Worm (Caenorhabditis elegans) whole organism, mixed stage, embryonic: ENCODE data around the gene sdz-32.

Experiments
- M03D4.4 ChIP-seq: sonication (generic microtip); optimal IDR thresholded peaks from 2 replicates; lab custom pipeline; 2017; ENCODE audit warnings: mild to moderate bottlenecking, missing genetic modification characterization, missing compliant biosample characterization
- bed-3 ChIP-seq: fragments of 200-800 bp; sonication (Bioruptor generic); optimal IDR thresholded peaks from 3 replicates; lab custom pipeline; 2018; ENCODE audit warnings: mild to moderate bottlenecking, missing genetic modification characterization, moderate library complexity, missing compliant biosample characterization
- blmp-1 ChIP-seq: fragments of 150-350 bp; optimal IDR thresholded peaks from 2 replicates; lab custom pipeline; 2014; ENCODE audit warnings: missing biosample characterization, missing genetic modification characterization
- ceh-39 ChIP-seq: fragments of 150-350 bp; optimal IDR thresholded peaks from 2 replicates; lab custom pipeline; 2014; ENCODE audit warnings: missing biosample characterization, missing genetic modification characterization
- ceh-43 ChIP-seq: fragments of 200-800 bp; sonication (Bioruptor generic); optimal IDR thresholded peaks from 2 replicates; lab custom pipeline; 2018; ENCODE audit warnings: mild to moderate bottlenecking, missing genetic modification characterization, moderate library complexity, missing compliant biosample characterization
- ceh-83 ChIP-seq: fragments of 200-800 bp; sonication (Bioruptor generic); optimal IDR thresholded peaks from 2 replicates; lab custom pipeline; 2018; ENCODE audit warnings: mild to moderate bottlenecking, missing genetic modification characterization, missing compliant biosample characterization
- ces-1 ChIP-seq: fragments of 150-350 bp; optimal IDR thresholded peaks from 2 replicates; lab custom pipeline; 2014; ENCODE audit warnings: missing biosample characterization, missing genetic modification reagents, missing genetic modification characterization
- drap-1 ChIP-seq: fragments of 200-800 bp; sonication (Bioruptor generic); optimal IDR thresholded peaks from 3 replicates; lab custom pipeline; 2018; ENCODE audit warnings: mild to moderate bottlenecking, missing genetic modification characterization, missing compliant biosample characterization
- elt-1 ChIP-seq: sonication (generic microtip); optimal IDR thresholded peaks from 2 replicates; lab custom pipeline; 2017; ENCODE audit warnings: missing genetic modification characterization, mild to moderate bottlenecking, missing compliant biosample characterization, antibody characterized with exemption, moderate library complexity, borderline replicate concordance; ENCODE audit not compliant: insufficient read depth
- elt-3 ChIP-seq: fragments of 150-350 bp; optimal IDR thresholded peaks from 2 replicates; lab custom pipeline; 2014; ENCODE audit warnings: missing biosample characterization, missing genetic modification characterization
- flh-1 ChIP-seq: fragments of 200-800 bp; sonication (Bioruptor generic); optimal IDR thresholded peaks from 2 replicates; lab custom pipeline; 2018; ENCODE audit warnings: mild to moderate bottlenecking, missing genetic modification characterization, moderate library complexity, missing compliant biosample characterization
- ham-2 ChIP-seq: fragments of 200-800 bp; sonication (Bioruptor generic); optimal IDR thresholded peaks from 2 replicates; lab custom pipeline; 2018; ENCODE audit warnings: mild to moderate bottlenecking, missing genetic modification characterization, missing compliant biosample characterization
- hlh-1 ChIP-seq: fragments of 150-350 bp; optimal IDR thresholded peaks from 2 replicates; lab custom pipeline; 2014; ENCODE audit warnings: missing biosample characterization, missing genetic modification reagents, missing genetic modification characterization
- lin-13 ChIP-seq: fragments of 150-350 bp; optimal IDR thresholded peaks from 2 replicates; lab custom pipeline; 2014; ENCODE audit warnings: missing biosample characterization, missing genetic modification characterization
- lin-32 ChIP-seq: fragments of 200-800 bp; sonication (Bioruptor generic); optimal IDR thresholded peaks from 2 replicates; lab custom pipeline; 2018; ENCODE audit warnings: mild to moderate bottlenecking, missing genetic modification characterization, missing compliant biosample characterization
- lsy-2 ChIP-seq: fragments of 150-350 bp; optimal IDR thresholded peaks from 2 replicates; lab custom pipeline; 2014; ENCODE audit warnings: missing biosample characterization, missing genetic modification characterization
- mep-1 ChIP-seq: fragments of 150-350 bp; optimal IDR thresholded peaks from 2 replicates; lab custom pipeline; 2017; ENCODE audit warnings: missing biosample characterization, missing genetic modification reagents, missing genetic modification characterization, inconsistent platforms
- nhr-12 ChIP-seq: fragments of 150-350 bp; optimal IDR thresholded peaks from 2 replicates; lab custom pipeline; 2014; ENCODE audit warnings: missing biosample characterization, missing genetic modification characterization
- nhr-2 ChIP-seq: fragments of 150-350 bp; optimal IDR thresholded peaks from 2 replicates; lab custom pipeline; 2014; ENCODE audit warnings: missing biosample characterization, missing genetic modification characterization
- nhr-237 ChIP-seq: fragments of 150-350 bp; optimal IDR thresholded peaks from 2 replicates; lab custom pipeline; 2014; ENCODE audit warnings: missing biosample characterization, missing genetic modification characterization
- nhr-28 ChIP-seq: fragments of 150-350 bp; optimal IDR thresholded peaks from 2 replicates; lab custom pipeline; 2014; ENCODE audit warnings: missing biosample characterization, missing genetic modification characterization
- nhr-76 ChIP-seq: sonication (generic microtip); optimal IDR thresholded peaks from 2 replicates; lab custom pipeline; 2017; ENCODE audit warnings: missing biosample characterization, missing genetic modification characterization
- pha-4 ChIP-seq: fragments of 150-350 bp; optimal IDR thresholded peaks from 2 replicates; lab custom pipeline; 2018; ENCODE audit warnings: missing biosample characterization, missing genetic modification reagents, missing genetic modification characterization
- snpc-4 ChIP-seq: fragments of 150-350 bp; optimal IDR thresholded peaks from 2 replicates; lab custom pipeline; 2014; ENCODE audit warnings: missing biosample characterization, missing genetic modification characterization
- tbx-8 ChIP-seq: fragments of 200-800 bp; sonication (Bioruptor generic); optimal IDR thresholded peaks from 2 replicates; lab custom pipeline; 2018; ENCODE audit warnings: mild to moderate bottlenecking, missing genetic modification characterization, moderate library complexity, missing compliant biosample characterization
- unc-120 ChIP-seq: sonication (generic microtip); optimal IDR thresholded peaks from 2 replicates; lab custom pipeline; 2017; ENCODE audit warnings: missing genetic modification characterization, missing compliant biosample characterization; ENCODE audit not compliant: poor library complexity, severe bottlenecking
- unc-39 ChIP-seq: fragments of 150-350 bp; optimal IDR thresholded peaks from 2 replicates; lab custom pipeline; 2014; ENCODE audit warnings: missing biosample characterization, missing genetic modification characterization
- zip-8 ChIP-seq: fragments of 150-350 bp; optimal IDR thresholded peaks from 2 replicates; lab custom pipeline; 2014; ENCODE audit warnings: missing biosample characterization, missing genetic modification characterization
- ztf-11 ChIP-seq: fragments of 150-350 bp; optimal IDR thresholded peaks from 2 replicates; lab custom pipeline; 2014; ENCODE audit warnings: missing biosample characterization, missing genetic modification characterization

sdz-32 gene

ce11 chrII:3504717-3505116 is 30.9 kb downstream of the sdz-32 start, which contains the start of gene cyh-1:
Gene cyh-1 (plus strand): TSS chrII:3505017.
- no peak for TF ChIP-seq elt-3
- TF ChIP-seq ceh-43, result no peak
- TF ChIP-seq ceh-83 (GFP tag; lab: Kevin White, UChicago), result no peak
- TF ChIP-seq ham-2 (GFP tag; lab: Kevin White, UChicago), result no peak
- TF ChIP-seq nhr-76 (tag; lab: Kevin White, UChicago), result no peak
- no peak for TF ChIP-seq unc-120 (tag; lab: Kevin White, UChicago)
- no peak for TF ChIP-seq nhr-12 (tag; lab: Kevin White, UChicago)
- no peak for TF ChIP-seq ces-1
- TF ChIP-seq nhr-2 (tag; lab: Kevin White, UChicago), result no peak
- TF ChIP-seq drap-1 (GFP tag; lab: Kevin White, UChicago), result no peak
- TF ChIP-seq unc-39 (tag; lab: Kevin White, UChicago), result no peak
- no peak for TF ChIP-seq nhr-237 (tag; lab: Kevin White, UChicago)
- no peak for TF ChIP-seq mep-1 (tag; lab: Kevin White, UChicago)
- TF ChIP-seq lin-13 (tag; lab: Kevin White, UChicago), result no peak
- TF ChIP-seq bed-3, result no peak
- no peak for TF ChIP-seq elt-1 (tag; lab: Kevin White, UChicago)
- TF ChIP-seq hlh-1 (tag; lab: Kevin White, UChicago), result no peak

- no peak for TF ChIP-seq lin-32 (GFP tag; lab: Kevin White, UChicago)
- TF ChIP-seq lin-13 (tag; lab: Kevin White, UChicago), result no peak
- TF ChIP-seq nhr-28, result no peak
- no peak for TF ChIP-seq nhr-12 (tag; lab: Kevin White, UChicago)
These were observed 38.4 kb downstream of the sdz-32 start, which contains the start of gene Y49F6B.19 for ce11 chrII:3512240-3512639. Gene Y49F6B.19 (minus strand): TSS chrII:3512340.

ce11 chrII:3514631-3515030 is 40.8 kb downstream of the sdz-32 start, which contains the start of gene srz-5:
Gene srz-5 (minus strand): TSS chrII:3514731.
- TF ChIP-seq ces-1 (no peak), flh-1 (GFP tag; lab: Kevin White, UChicago) (no peak), hlh-1 (tag; lab: Kevin White, UChicago) (no peak), ham-2 (GFP tag; lab: Kevin White, UChicago) (no peak), lin-13 (tag; lab: Kevin White, UChicago) (no peak), unc-120 (tag; lab: Kevin White, UChicago) (no peak), bed-3 (no peak), nhr-76 (tag; lab: Kevin White, UChicago) (no peak), ceh-39 (tag; lab: Kevin White, UChicago) (no peak), M03D4.4 (tag; lab: Kevin White, UChicago) (no peak), tbx-8 (GFP tag; lab: Kevin White, UChicago) (no peak), lsy-2 (tag; lab: Kevin White, UChicago) (no peak), ztf-11 (tag; lab: Kevin White, UChicago) (no peak), unc-39 (tag; lab: Kevin White, UChicago) (no peak), lin-32 (GFP tag; lab: Kevin White, UChicago) (no peak)

ce11 chrII:3515384-3516053 is 41.7 kb downstream of the sdz-32 start, which contains the start of the genes Y49F6B.14 and clec-125:
Gene Y49F6B.14 (minus strand): TSS chrII:3515484.
Gene clec-125 (plus strand): TSS chrII:3516003.
- TF ChIP-seq pha-4 (tag; lab: Kevin White, UChicago), result no peak
- no peak for TF ChIP-seq drap-1 (GFP tag; lab: Kevin White, UChicago)
- TF ChIP-seq tbx-8 (GFP tag; lab: Kevin White, UChicago), result no peak

- TF ChIP-seq nhr-237 (tag; lab: Kevin White, UChicago) (no peak), snpc-4 (no peak), nhr-12 (tag; lab: Kevin White, UChicago) (no peak), ces-1 (no peak), elt-1 (tag; lab: Kevin White, UChicago) (no peak), hlh-1 (tag; lab: Kevin White, UChicago) (no peak), blmp-1 (tag; lab: Kevin White, UChicago) (no peak), elt-3 (no peak), nhr-2 (tag; lab: Kevin White, UChicago) (no peak), zip-8 (tag; lab: Kevin White, UChicago) (no peak), ceh-83 (GFP tag; lab: Kevin White, UChicago) (no peak), bed-3 (no peak), lin-32 (GFP tag; lab: Kevin White, UChicago) (no peak)
These were observed 42.3 kb downstream of the sdz-32 start for ce11 chrII:3516175-3516574.
